Fruit fly (Drosophila melanogaster) whole organism, embryonic: ENCODE data around the gene Ucp4A.

ENCODE experiments used
- Aef1 ChIP-seq: fragments of 200-800 bp; sonication (Bioruptor generic); IDR thresholded peaks from 3 replicates; pipeline ENCODE4 v1.3.6; 2022; ENCODE audit warnings: missing biosample characterization, missing genetic modification characterization
- C15 ChIP-seq: fragments of 200-800 bp; sonication (Bioruptor generic); IDR thresholded peaks from 3 replicates; pipeline ENCODE4 v1.3.6; 2022; ENCODE audit warnings: missing biosample characterization, missing genetic modification characterization
- CG10209 ChIP-seq: fragments of 200-800 bp; sonication (Bioruptor generic); optimal IDR thresholded peaks from 3 replicates; lab custom pipeline; 2017; ENCODE audit warnings: missing biosample characterization, mild to moderate bottlenecking, missing genetic modification characterization, missing genetic modification reagents
- CG10321 ChIP-seq: fragments of 200-800 bp; sonication (Bioruptor generic); IDR thresholded peaks from 2 replicates; pipeline ENCODE4 v1.3.6; 2022; ENCODE audit warnings: missing biosample characterization, missing genetic modification characterization
- CG11560 ChIP-seq: fragments of 200-800 bp; sonication (Bioruptor generic); IDR thresholded peaks from 3 replicates; pipeline ENCODE4 v1.3.6; 2022; ENCODE audit warnings: missing biosample characterization, missing genetic modification characterization
- CG11695 ChIP-seq: fragments of 200-800 bp; sonication (Bioruptor generic); IDR thresholded peaks from 3 replicates; pipeline ENCODE4 v1.3.6; 2022; ENCODE audit warnings: missing biosample characterization, missing genetic modification characterization
- CG12104 ChIP-seq: fragments of 200-800 bp; sonication (Bioruptor generic); optimal IDR thresholded peaks from 3 replicates; lab custom pipeline; 2016; ENCODE audit warnings: missing biosample characterization, missing genetic modification characterization
- CG13287 ChIP-seq: fragments of 200-800 bp; sonication (Bioruptor generic); IDR thresholded peaks from 2 replicates; pipeline ENCODE4 v1.3.6; 2022; ENCODE audit warnings: missing biosample characterization, missing genetic modification characterization; ENCODE audit not compliant: partially characterized antibody
- CG13296 ChIP-seq: fragments of 200-800 bp; sonication (Bioruptor generic); optimal IDR thresholded peaks from 3 replicates; lab custom pipeline; 2018; ENCODE audit warnings: missing biosample characterization, mild to moderate bottlenecking, missing genetic modification characterization
- CG13624 ChIP-seq: fragments of 200-800 bp; sonication (Bioruptor generic); optimal IDR thresholded peaks from 2 replicates; lab custom pipeline; 2016; ENCODE audit warnings: missing biosample characterization, missing genetic modification characterization
- CG14050 ChIP-seq: fragments of 200-800 bp; sonication (Bioruptor generic); IDR thresholded peaks from 3 replicates; pipeline ENCODE4 v1.3.6; 2022; ENCODE audit warnings: missing biosample characterization, missing genetic modification characterization
- CG14441 ChIP-seq: fragments of 200-800 bp; sonication (Bioruptor generic); IDR thresholded peaks from 2 replicates; pipeline ENCODE4 v1.3.6; 2022; ENCODE audit warnings: missing biosample characterization, missing genetic modification characterization
- CG14667 ChIP-seq: fragments of 200-800 bp; sonication (Bioruptor generic); IDR thresholded peaks from 2 replicates; pipeline ENCODE4 v1.3.6; 2022; ENCODE audit warnings: missing biosample characterization, missing genetic modification characterization
- CG1529 ChIP-seq: fragments of 200-800 bp; sonication (Bioruptor generic); optimal IDR thresholded peaks from 3 replicates; lab custom pipeline; 2018; ENCODE audit warnings: missing biosample characterization, missing genetic modification characterization
- CG15601 ChIP-seq: fragments of 200-800 bp; sonication (Bioruptor generic); optimal IDR thresholded peaks from 3 replicates; lab custom pipeline; 2019; ENCODE audit warnings: missing biosample characterization, mild to moderate bottlenecking, missing genetic modification characterization, moderate library complexity
- CG32532 ChIP-seq: fragments of 200-800 bp; sonication (Bioruptor generic); IDR thresholded peaks from 2 replicates; pipeline ENCODE4 v1.3.6; 2022; ENCODE audit warnings: missing biosample characterization, missing genetic modification characterization
- CG4328 ChIP-seq: fragments of 200-800 bp; sonication (Bioruptor generic); optimal IDR thresholded peaks from 3 replicates; lab custom pipeline; 2017; ENCODE audit warnings: missing biosample characterization, missing genetic modification reagents, missing genetic modification characterization
- CG4854 ChIP-seq: fragments of 200-800 bp; sonication (Bioruptor generic); optimal IDR thresholded peaks from 2 replicates; lab custom pipeline; 2016; ENCODE audit warnings: missing biosample characterization, missing genetic modification characterization, inconsistent platforms
- CG6272 ChIP-seq: fragments of 200-800 bp; sonication (Bioruptor generic); IDR thresholded peaks from 2 replicates; pipeline ENCODE4 v1.3.6; 2022; ENCODE audit warnings: missing biosample characterization, missing genetic modification characterization
- CG7357 ChIP-seq: fragments of 200-800 bp; sonication (Bioruptor generic); IDR thresholded peaks from 3 replicates; pipeline ENCODE4 v1.3.6; 2022; ENCODE audit warnings: missing biosample characterization, missing genetic modification characterization
- CG7372 ChIP-seq: fragments of 200-800 bp; sonication (Bioruptor generic); IDR thresholded peaks from 2 replicates; pipeline ENCODE4 v1.3.6; 2022; ENCODE audit warnings: missing biosample characterization, missing genetic modification characterization
- CG8281 ChIP-seq: fragments of 200-800 bp; sonication (Bioruptor generic); optimal IDR thresholded peaks from 2 replicates; lab custom pipeline; 2018; ENCODE audit warnings: missing biosample characterization, mild to moderate bottlenecking, missing genetic modification characterization, moderate library complexity
- CG8765 ChIP-seq: fragments of 200-800 bp; sonication (Bioruptor generic); IDR thresholded peaks from 2 replicates; pipeline ENCODE4 v1.3.6; 2022; ENCODE audit warnings: missing biosample characterization, missing genetic modification characterization
- Ets65A ChIP-seq: fragments of 200-800 bp; sonication (Bioruptor generic); peaks from one replicate; lab custom pipeline; 2016; ENCODE audit warnings: missing biosample characterization, missing genetic modification characterization
- Fer3 ChIP-seq: fragments of 200-800 bp; sonication (Bioruptor generic); optimal IDR thresholded peaks from 2 replicates; lab custom pipeline; 2018; ENCODE audit warnings: missing biosample characterization, mild to moderate bottlenecking, missing genetic modification characterization, moderate library complexity
- H15 ChIP-seq: fragments of 200-800 bp; sonication (Bioruptor generic); IDR thresholded peaks from 3 replicates; pipeline ENCODE4 v1.3.6; 2022; ENCODE audit warnings: missing biosample characterization, missing genetic modification characterization
- Kr ChIP-seq: fragments of 200-800 bp; sonication (Bioruptor generic); optimal IDR thresholded peaks from 2 replicates; lab custom pipeline; 2017; ENCODE audit warnings: missing biosample characterization, mild to moderate bottlenecking, missing genetic modification characterization
- MTF-1 ChIP-seq: fragments of 200-800 bp; sonication (Bioruptor generic); optimal IDR thresholded peaks from 2 replicates; lab custom pipeline; 2018; ENCODE audit warnings: missing biosample characterization, mild to moderate bottlenecking, missing genetic modification characterization, borderline replicate concordance
- Med ChIP-seq: fragments of 200-800 bp; sonication (Bioruptor generic); peaks from one replicate; lab custom pipeline; 2016; ENCODE audit warnings: missing biosample characterization, missing genetic modification characterization, mild to moderate bottlenecking, inconsistent platforms, moderate library complexity
- Mes4 ChIP-seq: fragments of 200-800 bp; sonication (Bioruptor generic); optimal IDR thresholded peaks from 2 replicates; lab custom pipeline; 2016; ENCODE audit warnings: missing biosample characterization, missing genetic modification characterization
- Optix ChIP-seq: fragments of 200-800 bp; sonication (Bioruptor generic); IDR thresholded peaks from 3 replicates; pipeline ENCODE4 v1.3.6; 2022; ENCODE audit warnings: missing biosample characterization, missing genetic modification characterization
- Sox100B ChIP-seq: fragments of 200-800 bp; sonication (Bioruptor generic); optimal IDR thresholded peaks from 3 replicates; lab custom pipeline; 2018; ENCODE audit warnings: missing biosample characterization, mild to moderate bottlenecking, missing genetic modification characterization
- Sry-β ChIP-seq: fragments of 200-800 bp; sonication (Bioruptor generic); optimal IDR thresholded peaks from 2 replicates; lab custom pipeline; 2018; ENCODE audit warnings: missing biosample characterization, mild to moderate bottlenecking, missing genetic modification characterization, moderate library complexity
- TFAM ChIP-seq: fragments of 200-800 bp; sonication (Bioruptor generic); optimal IDR thresholded peaks from 2 replicates; lab custom pipeline; 2017; ENCODE audit warnings: missing biosample characterization, missing genetic modification characterization, inconsistent platforms
- abd-A ChIP-seq: fragments of 200-800 bp; sonication (Bioruptor generic); optimal IDR thresholded peaks from 3 replicates; lab custom pipeline; 2019; ENCODE audit warnings: missing biosample characterization, mild to moderate bottlenecking, missing genetic modification characterization, moderate library complexity
- chif ChIP-seq, 2 experiments: fragments of 200-800 bp; sonication (Bioruptor generic); optimal IDR thresholded peaks; 3 replicates each; lab custom pipeline; 2016; ENCODE audit warnings: missing biosample characterization in 2 of 2, missing genetic modification characterization in 2 of 2
- dysf ChIP-seq: fragments of 200-800 bp; sonication (Bioruptor generic); IDR thresholded peaks from 3 replicates; pipeline ENCODE4 v1.3.6; 2022; ENCODE audit warnings: missing biosample characterization, missing genetic modification characterization
- emc ChIP-seq: fragments of 200-800 bp; sonication (Bioruptor generic); optimal IDR thresholded peaks from 2 replicates; lab custom pipeline; 2016; ENCODE audit warnings: missing biosample characterization, missing genetic modification characterization
- ems ChIP-seq: fragments of 200-800 bp; sonication (Bioruptor generic); optimal IDR thresholded peaks from 3 replicates; lab custom pipeline; 2016; ENCODE audit warnings: missing biosample characterization, missing genetic modification characterization
- eve ChIP-seq, 2 experiments: fragments of >200 bp; optimal IDR thresholded peaks; 2 replicates each; lab custom pipeline; 2017; ENCODE audit warnings: missing biosample characterization in 2 of 2, missing genetic modification characterization in 2 of 2
- hbn ChIP-seq: fragments of 200-800 bp; sonication (Bioruptor generic); IDR thresholded peaks from 2 replicates; pipeline ENCODE4 v1.3.6; 2022; ENCODE audit warnings: missing biosample characterization, missing genetic modification characterization; ENCODE audit not compliant: partially characterized antibody
- knrl ChIP-seq: fragments of 200-800 bp; sonication (Bioruptor generic); IDR thresholded peaks from 3 replicates; pipeline ENCODE4 v1.3.6; 2022; ENCODE audit warnings: missing biosample characterization, missing genetic modification characterization; ENCODE audit not compliant: partially characterized antibody
- lmd ChIP-seq: fragments of 200-800 bp; sonication (Bioruptor generic); IDR thresholded peaks from 2 replicates; pipeline ENCODE4 v1.3.6; 2022; ENCODE audit warnings: missing biosample characterization, missing genetic modification characterization
- lov ChIP-seq, 2 experiments: fragments of 200-800 bp in 1 of 2; fragments of >200 bp in 1 of 2; sonication (Bioruptor generic) in 1 of 2; IDR thresholded peaks in 1 of 2; optimal IDR thresholded peaks in 1 of 2; 2 replicates in 1 of 2; 3 replicates in 1 of 2; pipeline versions ENCODE4 v1.3.6 to Lab custom; 2017 to 2022; ENCODE audit warnings: missing biosample characterization in 1 of 2, missing genetic modification characterization in 1 of 2
- row ChIP-seq: fragments of 200-800 bp; sonication (Bioruptor generic); IDR thresholded peaks from 3 replicates; pipeline ENCODE4 v1.3.6; 2022; ENCODE audit warnings: missing biosample characterization, missing genetic modification characterization
- schlank ChIP-seq: fragments of 200-800 bp; sonication (Bioruptor generic); optimal IDR thresholded peaks from 2 replicates; lab custom pipeline; 2018; ENCODE audit warnings: missing biosample characterization, mild to moderate bottlenecking, missing genetic modification characterization
- sima ChIP-seq: fragments of 200-800 bp; sonication (Bioruptor generic); optimal IDR thresholded peaks from 2 replicates; lab custom pipeline; 2016; ENCODE audit warnings: missing biosample characterization, missing genetic modification characterization
- sug ChIP-seq: fragments of 200-800 bp; optimal IDR thresholded peaks from 2 replicates; lab custom pipeline; 2019; ENCODE audit warnings: missing biosample characterization, mild to moderate bottlenecking, missing genetic modification characterization, moderate library complexity
- vnd ChIP-seq: fragments of 200-800 bp; sonication (Bioruptor generic); IDR thresholded peaks from 3 replicates; pipeline ENCODE4 v1.3.6; 2022; ENCODE audit warnings: missing biosample characterization, missing genetic modification characterization; ENCODE audit not compliant: partially characterized antibody

The Ucp4A gene

DNA sequence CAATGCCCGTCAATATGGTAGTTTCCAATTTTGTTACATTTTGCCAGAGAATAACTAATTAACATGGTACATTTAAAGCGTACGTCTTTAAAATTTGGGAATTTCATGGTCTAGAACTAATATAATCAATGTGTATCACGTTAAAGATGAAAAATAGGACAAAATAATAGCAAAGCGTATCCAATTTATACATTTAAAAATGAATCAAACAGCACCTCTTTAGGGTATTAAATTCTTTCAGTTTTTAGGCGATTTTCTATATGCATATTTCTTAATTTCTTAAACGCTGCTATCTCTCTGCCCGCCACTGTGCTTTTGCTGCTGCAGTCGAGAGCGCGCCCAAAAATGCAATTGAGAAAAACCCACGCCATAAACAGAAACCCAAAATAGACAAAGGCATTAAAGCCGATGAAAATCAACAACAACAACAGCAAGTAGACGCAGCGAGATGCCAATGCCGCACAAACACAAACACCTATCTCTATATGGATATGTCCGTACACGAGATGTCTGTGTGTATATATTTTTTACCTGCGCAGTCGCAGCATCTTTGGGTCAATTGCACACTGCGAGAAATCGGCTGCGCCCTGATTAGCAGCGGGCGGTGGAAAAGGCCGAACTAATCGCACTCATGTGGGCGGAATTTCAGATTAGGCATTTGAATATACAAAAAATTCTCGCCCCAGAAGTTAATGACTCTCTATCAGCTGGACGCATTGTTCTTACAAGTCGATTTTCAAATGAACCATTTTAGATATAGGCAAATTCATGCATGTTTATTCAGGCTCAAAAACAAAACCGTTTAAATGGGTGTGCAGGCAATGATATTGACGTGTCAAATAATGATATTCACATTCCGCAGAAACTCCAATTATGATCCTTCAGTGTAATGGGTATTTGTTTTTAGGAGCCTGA lies 15.4 kb upstream of the Ucp4A start (continued):
- no peak for TF ChIP-seq Aef1 (GFP tag; lab: Robert Waterston, UW)
- TF ChIP-seq CG8765 (GFP tag; lab: Robert Waterston, UW), result no peak; the same call in 1 of the 2 replicates
- TF ChIP-seq hbn, result no peak
- TF ChIP-seq CG1529, result peak; percentile 78
- no peak for TF ChIP-seq CG10321
- peak; percentile 25 for TF ChIP-seq abd-A (tag; lab: Kevin White, UChicago)
- TF ChIP-seq Med (GFP tag; lab: Kevin White, UChicago), result peak; percentile 35
- no peak for TF ChIP-seq CG14441 (GFP tag; lab: Robert Waterston, UW)
- TF ChIP-seq CG13624 (GFP tag; lab: Kevin White, UChicago), result no peak
- TF ChIP-seq emc (GFP tag; lab: Kevin White, UChicago), result no peak
- no peak for TF ChIP-seq Optix
- TF ChIP-seq Sox100B (GFP tag; lab: Kevin White, UChicago), result peak; percentile 87
- TF ChIP-seq vnd (GFP tag; lab: Robert Waterston, UW), result no peak
- peak; percentile 22; the same call in 1 of the 2 replicates for TF ChIP-seq lmd (GFP tag; lab: Robert Waterston, UW)
- no peak for TF ChIP-seq lov (optimal IDR thresholded peaks at IDR 0.05; lab: Kevin White, UChicago)
- TF ChIP-seq lov (GFP tag; IDR thresholded peaks at IDR 0.05; lab: Robert Waterston, UW), result 0 out of 3 replicates have a peak, but pooled peaks have one; percentile 31
- TF ChIP-seq eve (GFP tag; optimal IDR thresholded peaks at IDR 0.05; lab: Kevin White, UChicago), result no peak
- no peak for TF ChIP-seq knrl
- no peak for TF ChIP-seq schlank (tag; lab: Kevin White, UChicago)
- TF ChIP-seq TFAM (GFP tag; lab: Kevin White, UChicago), result peak; percentile 10
- no peak for TF ChIP-seq C15 (GFP tag; lab: Robert Waterston, UW)
- TF ChIP-seq CG8281 (tag; lab: Kevin White, UChicago), result peak; percentile 29
- TF ChIP-seq Mes4 (GFP tag; lab: Kevin White, UChicago), result peak; percentile 28
- TF ChIP-seq CG4854 (GFP tag; lab: Kevin White, UChicago), result no peak
- no peak for TF ChIP-seq CG13287 (GFP tag; lab: Robert Waterston, UW)
- no peak for TF ChIP-seq CG11560
- no peak for TF ChIP-seq CG14667 (GFP tag; lab: Robert Waterston, UW)
- 0 out of 3 replicates have a peak, but pooled peaks have one; percentile 31 for TF ChIP-seq CG7357 (GFP tag; lab: Robert Waterston, UW)
- TF ChIP-seq CG6272 (GFP tag; lab: Robert Waterston, UW), result no peak
- no peak for TF ChIP-seq CG13296 (GFP tag; lab: Kevin White, UChicago)
- TF ChIP-seq CG32532 (GFP tag; lab: Robert Waterston, UW), result no peak
- peak; percentile 56 to 69 for TF ChIP-seq chif (GFP tag; optimal IDR thresholded peaks at IDR 0.05; lab: Kevin White, UChicago)
- no peak for TF ChIP-seq CG7372 (GFP tag; lab: Robert Waterston, UW)
- TF ChIP-seq CG12104 (GFP tag; lab: Kevin White, UChicago), result peak; percentile 35
- TF ChIP-seq sug (tag; lab: Kevin White, UChicago), result no peak
- no peak for TF ChIP-seq Sry-β
- TF ChIP-seq ems (GFP tag; lab: Kevin White, UChicago), result no peak
- TF ChIP-seq Ets65A, result no peak
- TF ChIP-seq CG11695 (GFP tag; lab: Robert Waterston, UW), result peak; percentile 22; the same call in 1 of the 3 replicates
- TF ChIP-seq CG10209, result peak; percentile 57
- no peak for TF ChIP-seq Kr (GFP tag; lab: Kevin White, UChicago)
- TF ChIP-seq Fer3 (tag; lab: Kevin White, UChicago), result peak; percentile 14
- no peak; the same call in 2 of the 3 replicates for TF ChIP-seq dysf (GFP tag; lab: Robert Waterston, UW)
- TF ChIP-seq CG15601 (tag; lab: Kevin White, UChicago), result peak; percentile 77
- peak; percentile 18 for TF ChIP-seq CG4328 (GFP tag; lab: Kevin White, UChicago)
- no peak; the same call in 1 of the 3 replicates for TF ChIP-seq row (GFP tag; lab: Robert Waterston, UW)
- no peak for TF ChIP-seq MTF-1 (GFP tag; lab: Kevin White, UChicago)
- TF ChIP-seq CG14050 (GFP tag; lab: Robert Waterston, UW), result no peak
- TF ChIP-seq H15 (GFP tag; lab: Robert Waterston, UW), result no peak
- no peak for TF ChIP-seq sima
